Fruit fly (Drosophila melanogaster): ENCODE results near the gene CG10177.

- TF ChIP-seq Hr78 (GFP tag; optimal IDR thresholded peaks at IDR 0.05) (no peak), N (GFP tag; optimal IDR thresholded peaks at IDR 0.05) (no peak), pan (optimal IDR thresholded peaks at IDR 0.05) (no peak), Myc (optimal IDR thresholded peaks at IDR 0.05) (no peak), h (GFP tag; optimal IDR thresholded peaks at IDR 0.05) (no peak), br (GFP tag; optimal IDR thresholded peaks at IDR 0.05) (no peak), jim (GFP tag; optimal IDR thresholded peaks at IDR 0.05) (no peak)
These were observed 10.0 kb downstream of the CG10177 start for dm6 chr3R:23511356-23511755.

Data from whole organism, wandering third instar larva.